Worm (Caenorhabditis elegans) whole organism, L4/young adult: ENCODE measurements around the gene tax-6.

Source experiments
- W03F9.2 ChIP-seq: fragments of 150-350 bp; optimal IDR thresholded peaks from 2 replicates; lab custom pipeline; 2014; ENCODE audit warnings: missing biosample characterization, missing genetic modification characterization
- dao-5 ChIP-seq: sonication (generic microtip); optimal IDR thresholded peaks from 2 replicates; lab custom pipeline; 2016; ENCODE audit warnings: missing genotype, missing genetic modification characterization, moderate library complexity, missing compliant biosample characterization
- him-1 ChIP-seq: sonication (generic microtip); optimal IDR thresholded peaks from 2 replicates; lab custom pipeline; 2016; ENCODE audit warnings: missing genotype, missing genetic modification reagents, missing genetic modification characterization, missing compliant biosample characterization

DNA sequence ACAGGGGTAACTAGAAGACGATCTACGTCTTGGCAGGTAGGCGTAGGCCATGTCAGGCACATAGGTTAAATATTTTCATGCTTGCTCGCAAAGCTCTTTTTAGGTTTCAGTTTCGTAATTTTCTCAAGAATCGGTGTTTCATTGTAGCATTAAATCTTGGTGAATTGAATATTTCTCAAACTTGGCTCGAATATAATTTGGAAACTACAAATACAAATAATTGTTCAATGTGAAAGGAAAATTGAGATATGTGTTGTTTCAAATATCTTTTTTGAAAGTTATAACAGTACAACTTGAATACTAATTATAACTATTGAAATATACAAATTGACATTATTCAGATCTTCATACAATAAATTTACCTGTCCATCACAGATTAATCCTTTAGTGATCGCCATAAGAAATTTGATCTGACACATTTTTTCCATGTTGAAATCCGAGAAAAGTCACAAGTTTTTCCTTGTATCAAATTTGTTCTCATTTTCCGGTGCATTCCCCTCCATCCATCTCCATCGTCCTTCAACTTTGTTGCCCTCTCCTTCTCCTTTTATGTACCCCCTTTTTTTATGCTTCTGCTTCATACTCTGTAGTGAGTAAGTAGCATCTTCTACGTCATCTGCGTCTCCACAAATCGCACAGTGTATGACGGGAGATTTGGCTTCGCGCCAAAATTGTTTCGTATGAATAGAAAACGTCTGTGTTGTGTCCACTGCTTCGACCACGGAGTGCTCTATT lies 22.9 kb upstream of the tax-6 start, which contains the start of gene C02F4.5:
- TF ChIP-seq W03F9.2 (tag; lab: Kevin White, UChicago) (no peak), him-1 (no peak), dao-5 (tag; lab: Kevin White, UChicago) (no peak)
